Fruit fly (Drosophila melanogaster) whole organism, prepupa: ENCODE measurements around the gene Mp.

Experiments used
- Blimp-1 ChIP-seq: fragments of 200-800 bp; sonication (Bioruptor generic); optimal IDR thresholded peaks from 3 replicates; lab custom pipeline; 2017; ENCODE audit warnings: missing biosample characterization, missing genetic modification characterization, mild to moderate bottlenecking, moderate library complexity, missing genetic modification reagents
- CG10631 ChIP-seq: fragments of 200-800 bp; sonication (Bioruptor generic); optimal IDR thresholded peaks from 2 replicates; lab custom pipeline; 2016; ENCODE audit warnings: missing biosample characterization, missing genetic modification characterization
- CG11762 ChIP-seq: fragments of 200-800 bp; sonication (Bioruptor generic); optimal IDR thresholded peaks from 3 replicates; lab custom pipeline; 2016; ENCODE audit warnings: missing biosample characterization, missing genetic modification characterization; ENCODE audit not compliant: insufficient read depth
- CG1621 ChIP-seq: fragments of 200-800 bp; sonication (Bioruptor generic); optimal IDR thresholded peaks from 3 replicates; lab custom pipeline; 2018; ENCODE audit warnings: missing biosample characterization, mild to moderate bottlenecking, missing genetic modification characterization
- CG16779 ChIP-seq: fragments of 200-800 bp; sonication (Bioruptor generic); optimal IDR thresholded peaks from 3 replicates; lab custom pipeline; 2017; ENCODE audit warnings: missing biosample characterization, mild to moderate bottlenecking, missing genetic modification characterization
- CG3032 ChIP-seq: fragments of 200-800 bp; optimal IDR thresholded peaks from 2 replicates; lab custom pipeline; 2019; ENCODE audit warnings: missing biosample characterization, mild to moderate bottlenecking, missing genetic modification characterization, moderate library complexity
- CG31627 ChIP-seq: fragments of 200-800 bp; sonication (Bioruptor generic); optimal IDR thresholded peaks from 3 replicates; lab custom pipeline; 2016; ENCODE audit warnings: missing biosample characterization, missing genetic modification characterization
- CG32006 ChIP-seq: fragments of 200-800 bp; sonication (Bioruptor generic); optimal IDR thresholded peaks from 3 replicates; lab custom pipeline; 2017; ENCODE audit warnings: missing biosample characterization, mild to moderate bottlenecking, missing genetic modification characterization
- CG34406 ChIP-seq: fragments of 200-800 bp; sonication (Bioruptor generic); optimal IDR thresholded peaks from 3 replicates; lab custom pipeline; 2016; ENCODE audit warnings: missing biosample characterization, missing genetic modification characterization
- CG4318 ChIP-seq: fragments of 200-800 bp; sonication (Bioruptor generic); optimal IDR thresholded peaks from 3 replicates; lab custom pipeline; 2017; ENCODE audit warnings: missing biosample characterization, mild to moderate bottlenecking, missing genetic modification characterization
- CG6276 ChIP-seq: fragments of 200-800 bp; sonication (Bioruptor generic); optimal IDR thresholded peaks from 2 replicates; lab custom pipeline; 2017; ENCODE audit warnings: missing biosample characterization, mild to moderate bottlenecking, missing genetic modification characterization
- CG6792 ChIP-seq: fragments of 200-800 bp; sonication (Bioruptor generic); optimal IDR thresholded peaks from 3 replicates; lab custom pipeline; 2016; ENCODE audit warnings: missing biosample characterization, missing genetic modification characterization
- CG6808 ChIP-seq: fragments of 200-800 bp; sonication (Bioruptor generic); optimal IDR thresholded peaks from 3 replicates; lab custom pipeline; 2017; ENCODE audit warnings: missing biosample characterization, missing genetic modification characterization, mild to moderate bottlenecking, moderate library complexity, missing genetic modification reagents
- CG6854 ChIP-seq: fragments of 200-800 bp; sonication (Bioruptor generic); optimal IDR thresholded peaks from 2 replicates; lab custom pipeline; 2017; ENCODE audit warnings: missing biosample characterization, mild to moderate bottlenecking, missing genetic modification characterization
- CG8319 ChIP-seq: fragments of 200-800 bp; sonication (Bioruptor generic); optimal IDR thresholded peaks from 3 replicates; lab custom pipeline; 2016; ENCODE audit warnings: missing biosample characterization, missing genetic modification characterization
- CG8632 ChIP-seq: fragments of 200-800 bp; sonication (Bioruptor generic); optimal IDR thresholded peaks from 3 replicates; lab custom pipeline; 2016; ENCODE audit warnings: missing biosample characterization, missing genetic modification characterization
- CG9139 ChIP-seq: fragments of 200-800 bp; sonication (Bioruptor generic); optimal IDR thresholded peaks from 3 replicates; lab custom pipeline; 2017; ENCODE audit warnings: missing biosample characterization, mild to moderate bottlenecking, missing genetic modification characterization
- Eip93F ChIP-seq: fragments of 200-800 bp; sonication (Bioruptor generic); optimal IDR thresholded peaks from 2 replicates; lab custom pipeline; 2016; ENCODE audit warnings: missing biosample characterization, mild to moderate bottlenecking, missing genetic modification characterization
- Ets21C ChIP-seq: fragments of 200-800 bp; sonication (Bioruptor generic); optimal IDR thresholded peaks from 3 replicates; lab custom pipeline; 2016; ENCODE audit warnings: missing biosample characterization, missing genetic modification characterization
- Gug ChIP-seq: fragments of 200-800 bp; sonication (Bioruptor generic); IDR thresholded peaks from 2 replicates; pipeline ENCODE4 v1.3.6; 2022; ENCODE audit warnings: missing biosample characterization, missing genetic modification characterization
- Hr38 ChIP-seq: sonication (Bioruptor generic); optimal IDR thresholded peaks from 2 replicates; lab custom pipeline; 2016; ENCODE audit warnings: missing biosample characterization, missing genetic modification characterization
- Lpt ChIP-seq: fragments of 200-800 bp; sonication (Bioruptor generic); optimal IDR thresholded peaks from 3 replicates; lab custom pipeline; 2016; ENCODE audit warnings: missing biosample characterization, missing genetic modification characterization
- Met ChIP-seq: fragments of 200-800 bp; sonication (Bioruptor generic); optimal IDR thresholded peaks from 3 replicates; lab custom pipeline; 2016; ENCODE audit warnings: missing biosample characterization, missing genetic modification characterization
- OdsH ChIP-seq: fragments of 200-800 bp; sonication (Bioruptor generic); optimal IDR thresholded peaks from 3 replicates; lab custom pipeline; 2016; ENCODE audit warnings: missing biosample characterization, missing genetic modification characterization
- Smox ChIP-seq: fragments of 200-800 bp; sonication (Bioruptor generic); optimal IDR thresholded peaks from 3 replicates; lab custom pipeline; 2016; ENCODE audit warnings: missing biosample characterization, missing genetic modification characterization
- Sox102F ChIP-seq: fragments of 200-800 bp; sonication (Bioruptor generic); optimal IDR thresholded peaks from 2 replicates; lab custom pipeline; 2016; ENCODE audit warnings: missing biosample characterization, mild to moderate bottlenecking, missing genetic modification characterization
- Sox14 ChIP-seq: fragments of 200-800 bp; sonication (Bioruptor generic); optimal IDR thresholded peaks from 3 replicates; lab custom pipeline; 2016; ENCODE audit warnings: missing biosample characterization, missing genetic modification characterization
- achi ChIP-seq: fragments of 200-800 bp; sonication (Bioruptor generic); optimal IDR thresholded peaks from 3 replicates; lab custom pipeline; 2016; ENCODE audit warnings: missing biosample characterization, missing genetic modification characterization
- acj6 ChIP-seq: fragments of 200-800 bp; sonication (Bioruptor generic); optimal IDR thresholded peaks from 3 replicates; lab custom pipeline; 2016; ENCODE audit warnings: missing biosample characterization, missing genetic modification characterization
- dac ChIP-seq: fragments of 200-800 bp; sonication (Bioruptor generic); optimal IDR thresholded peaks from 2 replicates; lab custom pipeline; 2017; ENCODE audit warnings: missing biosample characterization, mild to moderate bottlenecking, missing genetic modification characterization
- eg ChIP-seq: fragments of 200-800 bp; sonication (Bioruptor generic); IDR thresholded peaks from 3 replicates; pipeline ENCODE4 v1.3.6; 2022; ENCODE audit warnings: missing biosample characterization, missing genetic modification characterization
- esn ChIP-seq: fragments of 200-800 bp; sonication (Bioruptor generic); optimal IDR thresholded peaks from 2 replicates; lab custom pipeline; 2016; ENCODE audit warnings: missing biosample characterization, mild to moderate bottlenecking, missing genetic modification characterization, moderate library complexity
- fd59A ChIP-seq: fragments of 200-800 bp; sonication (Bioruptor generic); optimal IDR thresholded peaks from 2 replicates; lab custom pipeline; 2017; ENCODE audit warnings: missing biosample characterization, mild to moderate bottlenecking, missing genetic modification characterization, missing genetic modification reagents
- fd85E ChIP-seq: fragments of 200-800 bp; sonication (Bioruptor generic); optimal IDR thresholded peaks from 3 replicates; lab custom pipeline; 2016; ENCODE audit warnings: missing biosample characterization, missing genetic modification characterization
- fkh ChIP-seq: fragments of 200-800 bp; sonication (Bioruptor generic); optimal IDR thresholded peaks from 3 replicates; lab custom pipeline; 2017; ENCODE audit warnings: missing biosample characterization, mild to moderate bottlenecking, missing genetic modification characterization, moderate library complexity
- net ChIP-seq: fragments of 200-800 bp; sonication (Bioruptor generic); optimal IDR thresholded peaks from 3 replicates; lab custom pipeline; 2016; ENCODE audit warnings: missing biosample characterization, missing genetic modification characterization
- pdm3 ChIP-seq: fragments of 200-800 bp; sonication (Bioruptor generic); optimal IDR thresholded peaks from 3 replicates; lab custom pipeline; 2016; ENCODE audit warnings: missing biosample characterization, missing genetic modification characterization
- salr ChIP-seq, 2 experiments: fragments of 200-800 bp; sonication (Bioruptor generic); optimal IDR thresholded peaks; 3 replicates each; lab custom pipeline; 2016 to 2018; ENCODE audit warnings: missing biosample characterization in 2 of 2, missing genetic modification characterization in 2 of 2, mild to moderate bottlenecking in 1 of 2
- spab ChIP-seq: fragments of 200-800 bp; sonication (Bioruptor generic); optimal IDR thresholded peaks from 2 replicates; lab custom pipeline; 2017; ENCODE audit warnings: missing biosample characterization, mild to moderate bottlenecking, missing genetic modification characterization, missing genetic modification reagents
- ss ChIP-seq, 2 experiments: fragments of 200-800 bp; sonication (Bioruptor generic); optimal IDR thresholded peaks; 2 replicates in 1 of 2; 3 replicates in 1 of 2; lab custom pipeline; 2017 to 2018; ENCODE audit warnings: mild to moderate bottlenecking in 2 of 2, missing biosample characterization in 2 of 2, missing genetic modification characterization in 2 of 2, moderate library complexity in 1 of 2
- svp ChIP-seq: fragments of 200-800 bp; sonication (Bioruptor generic); peaks from one replicate; lab custom pipeline; 2016; ENCODE audit warnings: missing biosample characterization, missing genetic modification characterization
- topi ChIP-seq: fragments of 200-800 bp; sonication (Bioruptor generic); optimal IDR thresholded peaks from 3 replicates; lab custom pipeline; 2016; ENCODE audit warnings: missing biosample characterization, missing genetic modification characterization
- vri ChIP-seq: fragments of 200-800 bp; sonication (Bioruptor generic); optimal IDR thresholded peaks from 3 replicates; lab custom pipeline; 2016; ENCODE audit warnings: missing biosample characterization, mild to moderate bottlenecking, missing genetic modification characterization

The Mp gene

dm6 chr3L:6978030-6978683 lies 20.5 kb upstream of the Mp start (continued):
- no peak for TF ChIP-seq topi (GFP tag; lab: Kevin White, UChicago)
- peak; percentile 19 for TF ChIP-seq achi
- TF ChIP-seq CG4318, result peak; percentile 39
- no peak for TF ChIP-seq fd59A
- TF ChIP-seq, all 60 proteins: peak for 29

dm6 chr3L:6978757-6979386 lies 19.8 kb upstream of the Mp start:
- TF ChIP-seq CG16779 (tag; lab: Kevin White, UChicago) (no peak), OdsH (GFP tag; lab: Kevin White, UChicago) (no peak), vri (peak; percentile 29), salr (GFP tag; optimal IDR thresholded peaks at IDR 0.05; lab: Kevin White, UChicago) (no peak), eg (GFP tag; lab: Robert Waterston, UW) (0 out of 3 replicates have a peak, but pooled peaks have one; percentile 24), dac (no peak)

- TF ChIP-seq vri (peak; percentile 46), CG6276 (GFP tag; lab: Kevin White, UChicago) (no peak), CG3032 (tag; lab: Kevin White, UChicago) (peak; percentile 27), CG32006 (GFP tag; lab: Kevin White, UChicago) (no peak), pdm3 (GFP tag; lab: Kevin White, UChicago) (no peak), Sox14 (peak; percentile 67), CG6808 (GFP tag; lab: Kevin White, UChicago) (no peak), CG8319 (GFP tag; lab: Kevin White, UChicago) (no peak), esn (peak; percentile 31), topi (GFP tag; lab: Kevin White, UChicago) (no peak), Lpt (no peak), ss (GFP tag; optimal IDR thresholded peaks at IDR 0.05; lab: Kevin White, UChicago) (peak; percentile 63 to 80), Sox102F (GFP tag; lab: Kevin White, UChicago) (no peak), OdsH (GFP tag; lab: Kevin White, UChicago) (no peak), CG6854 (GFP tag; lab: Kevin White, UChicago) (peak; percentile 56), fkh (GFP tag; lab: Kevin White, UChicago) (no peak), fd85E (GFP tag; lab: Kevin White, UChicago) (no peak), CG6792 (no peak), Blimp-1 (GFP tag; lab: Kevin White, UChicago) (no peak), CG16779 (tag; lab: Kevin White, UChicago) (no peak), CG34406 (no peak), net (GFP tag; lab: Kevin White, UChicago) (no peak), achi (no peak), CG8632 (no peak), spab (GFP tag; lab: Kevin White, UChicago) (no peak), CG11762 (GFP tag; lab: Kevin White, UChicago) (no peak), Met (no peak), Ets21C (no peak), Eip93F (GFP tag; lab: Kevin White, UChicago) (no peak), dac (no peak), Smox (GFP tag; lab: Kevin White, UChicago) (no peak), salr (GFP tag; optimal IDR thresholded peaks at IDR 0.05; lab: Kevin White, UChicago) (no peak), svp (GFP tag; lab: Kevin White, UChicago) (peak; percentile 90), acj6 (no peak), CG4318 (no peak), CG9139 (GFP tag; lab: Kevin White, UChicago) (no peak), CG31627 (GFP tag; lab: Kevin White, UChicago) (no peak), Gug (GFP tag; lab: Robert Waterston, UW) (no peak), Hr38 (GFP tag; lab: Kevin White, UChicago) (no peak), CG10631 (GFP tag; lab: Kevin White, UChicago) (no peak), CG1621 (tag; lab: Kevin White, UChicago) (peak; percentile 12)
These were observed 19.0 kb upstream of the Mp start, which contains the start of gene Galphai for dm6 chr3L:6979387-6980249. Galphai (minus strand) TSS chr3L:6980044.
